Worm (Caenorhabditis elegans) whole organism, L2 larva: ENCODE results near the gene irld-65.

Source experiments
- C34F6.9 ChIP-seq: fragments of 150-350 bp; optimal IDR thresholded peaks from 2 replicates; lab custom pipeline; 2014; ENCODE audit warnings: missing biosample characterization, missing genetic modification characterization
- F13H6.1 ChIP-seq: sonication (generic microtip); optimal IDR thresholded peaks from 2 replicates; lab custom pipeline; 2016; ENCODE audit warnings: missing genetic modification characterization, missing compliant biosample characterization
- aly-2 ChIP-seq: fragments of 150-350 bp; optimal IDR thresholded peaks from 2 replicates; lab custom pipeline; 2014; ENCODE audit warnings: missing biosample characterization, missing genetic modification characterization
- elt-3 ChIP-seq: sonication (generic microtip); optimal IDR thresholded peaks from 2 replicates; lab custom pipeline; 2017; ENCODE audit warnings: missing biosample characterization, missing genetic modification characterization
- lin-13 ChIP-seq: fragments of 150-350 bp; optimal IDR thresholded peaks from 2 replicates; lab custom pipeline; 2014; ENCODE audit warnings: missing biosample characterization, missing genetic modification reagents, missing genetic modification characterization
- lin-39 ChIP-seq: fragments of 150-350 bp; optimal IDR thresholded peaks from 2 replicates; lab custom pipeline; 2014; ENCODE audit warnings: missing biosample characterization, missing genetic modification reagents, missing genetic modification characterization
- nhr-11 ChIP-seq: fragments of 150-350 bp; optimal IDR thresholded peaks from 2 replicates; lab custom pipeline; 2014; ENCODE audit warnings: missing biosample characterization, missing genetic modification characterization
- nhr-237 ChIP-seq: fragments of 150-350 bp; optimal IDR thresholded peaks from 2 replicates; lab custom pipeline; 2014; ENCODE audit warnings: missing biosample characterization, missing genetic modification characterization
- nhr-77 ChIP-seq: fragments of 150-350 bp; optimal IDR thresholded peaks from 2 replicates; lab custom pipeline; 2014; ENCODE audit warnings: missing biosample characterization, missing genetic modification characterization
- snpc-4 ChIP-seq: fragments of 150-350 bp; optimal IDR thresholded peaks from 2 replicates; lab custom pipeline; 2014; ENCODE audit warnings: missing biosample characterization, missing genetic modification characterization
- ztf-11 ChIP-seq: sonication (generic microtip); optimal IDR thresholded peaks from 2 replicates; lab custom pipeline; 2017; ENCODE audit warnings: missing biosample characterization, missing genetic modification characterization
- ztf-4 ChIP-seq: fragments of 150-350 bp; optimal IDR thresholded peaks from 2 replicates; lab custom pipeline; 2014; ENCODE audit warnings: missing biosample characterization, missing genetic modification characterization

- TF ChIP-seq snpc-4 (no peak), lin-13 (GFP tag; lab: Kevin White, UChicago) (no peak), nhr-237 (no peak), F13H6.1 (tag; lab: Kevin White, UChicago) (no peak), aly-2 (no peak), ztf-4 (tag; lab: Kevin White, UChicago) (no peak), nhr-11 (no peak), elt-3 (tag; lab: Kevin White, UChicago) (no peak), nhr-77 (no peak), C34F6.9 (tag; lab: Kevin White, UChicago) (no peak), ztf-11 (tag; lab: Kevin White, UChicago) (no peak), lin-39 (tag; lab: Kevin White, UChicago) (no peak)
These were observed 14.9 kb upstream of the irld-65 start, which contains the start of gene irld-51 for ce11 chrII:2952629-2953028.
